Fruit fly (Drosophila melanogaster) whole organism, embryonic: ENCODE measurements around the gene CG31883.

ENCODE experiments used
- Ada2b ChIP-seq: fragments of 200-800 bp; sonication (Bioruptor generic); IDR thresholded peaks from 2 replicates; pipeline ENCODE4 v1.3.6; 2022; ENCODE audit warnings: missing biosample characterization, missing genetic modification characterization
- Asciz ChIP-seq: fragments of 200-800 bp; sonication (Bioruptor generic); optimal IDR thresholded peaks from 2 replicates; lab custom pipeline; 2017; ENCODE audit warnings: missing biosample characterization, mild to moderate bottlenecking, missing genetic modification characterization, missing genetic modification reagents
- CG1024 ChIP-seq: fragments of 200-800 bp; sonication (Bioruptor generic); IDR thresholded peaks from 2 replicates; pipeline ENCODE4 v1.3.6; 2022; ENCODE audit warnings: missing biosample characterization, missing genetic modification characterization
- CG10431 ChIP-seq: fragments of 200-800 bp; sonication (Bioruptor generic); optimal IDR thresholded peaks from 3 replicates; lab custom pipeline; 2018; ENCODE audit warnings: missing biosample characterization, mild to moderate bottlenecking, missing genetic modification characterization
- CG12299 ChIP-seq: fragments of 200-800 bp; sonication (Bioruptor generic); optimal IDR thresholded peaks from 2 replicates; lab custom pipeline; 2018; ENCODE audit warnings: missing biosample characterization, mild to moderate bottlenecking, missing genetic modification characterization
- CG13287 ChIP-seq: fragments of 200-800 bp; sonication (Bioruptor generic); IDR thresholded peaks from 2 replicates; pipeline ENCODE4 v1.3.6; 2022; ENCODE audit warnings: missing biosample characterization, missing genetic modification characterization; ENCODE audit not compliant: partially characterized antibody
- CG14710 ChIP-seq: fragments of 200-800 bp; sonication (Bioruptor generic); optimal IDR thresholded peaks from 3 replicates; lab custom pipeline; 2019; ENCODE audit warnings: missing biosample characterization, mild to moderate bottlenecking, missing genetic modification characterization, moderate library complexity
- CG15601 ChIP-seq: fragments of 200-800 bp; sonication (Bioruptor generic); optimal IDR thresholded peaks from 3 replicates; lab custom pipeline; 2019; ENCODE audit warnings: missing biosample characterization, mild to moderate bottlenecking, missing genetic modification characterization, moderate library complexity
- CG15696 ChIP-seq: fragments of 200-800 bp; sonication (Bioruptor generic); optimal IDR thresholded peaks from 2 replicates; lab custom pipeline; 2019; ENCODE audit warnings: missing biosample characterization, mild to moderate bottlenecking, missing genetic modification characterization, moderate library complexity
- CG17385 ChIP-seq: fragments of 200-800 bp; sonication (Bioruptor generic); optimal IDR thresholded peaks from 3 replicates; lab custom pipeline; 2018; ENCODE audit warnings: missing biosample characterization, mild to moderate bottlenecking, missing genetic modification characterization
- CG18262 ChIP-seq: fragments of 200-800 bp; optimal IDR thresholded peaks from 3 replicates; lab custom pipeline; 2019; ENCODE audit warnings: missing biosample characterization, mild to moderate bottlenecking, missing genetic modification characterization, moderate library complexity
- CG33557 ChIP-seq: fragments of 200-800 bp; sonication (Bioruptor generic); optimal IDR thresholded peaks from 2 replicates; lab custom pipeline; 2019; ENCODE audit warnings: missing biosample characterization, mild to moderate bottlenecking, missing genetic modification characterization, moderate library complexity
- CG4282 ChIP-seq: fragments of 200-800 bp; sonication (Bioruptor generic); optimal IDR thresholded peaks from 2 replicates; lab custom pipeline; 2016; ENCODE audit warnings: missing biosample characterization, missing genetic modification characterization
- CG4707 ChIP-seq: fragments of 200-800 bp; sonication (Bioruptor generic); optimal IDR thresholded peaks from 2 replicates; lab custom pipeline; 2018; ENCODE audit warnings: missing biosample characterization, mild to moderate bottlenecking, missing genetic modification characterization, moderate library complexity
- CG6765 ChIP-seq: fragments of 200-800 bp; sonication (Bioruptor generic); optimal IDR thresholded peaks from 3 replicates; lab custom pipeline; 2017; ENCODE audit warnings: missing biosample characterization, mild to moderate bottlenecking, missing genetic modification characterization
- CG7786 ChIP-seq: fragments of 200-800 bp; sonication (Bioruptor generic); optimal IDR thresholded peaks from 2 replicates; lab custom pipeline; 2016; ENCODE audit warnings: missing biosample characterization, missing genetic modification characterization
- CG7963 ChIP-seq: fragments of 200-800 bp; sonication (Bioruptor generic); IDR thresholded peaks from 3 replicates; pipeline ENCODE4 v1.3.6; 2022; ENCODE audit warnings: missing biosample characterization, missing genetic modification characterization; ENCODE audit not compliant: partially characterized antibody
- CHES-1-like ChIP-seq: fragments of 200-800 bp; sonication (Bioruptor generic); optimal IDR thresholded peaks from 2 replicates; lab custom pipeline; 2016; ENCODE audit warnings: missing biosample characterization, missing genetic modification characterization
- CTCF ChIP-seq: fragments of 200-800 bp; sonication (Bioruptor generic); optimal IDR thresholded peaks from 2 replicates; lab custom pipeline; 2017; ENCODE audit warnings: missing biosample characterization, mild to moderate bottlenecking, missing genetic modification characterization, moderate library complexity
- D19A ChIP-seq: fragments of 200-800 bp; optimal IDR thresholded peaks from 3 replicates; lab custom pipeline; 2019; ENCODE audit warnings: missing biosample characterization, mild to moderate bottlenecking, missing genetic modification characterization, moderate library complexity
- D19B ChIP-seq: fragments of 200-800 bp; sonication (Bioruptor generic); optimal IDR thresholded peaks from 2 replicates; lab custom pipeline; 2017; ENCODE audit warnings: missing biosample characterization, mild to moderate bottlenecking, missing genetic modification characterization
- Doc3 ChIP-seq: fragments of 200-800 bp; sonication (Bioruptor generic); IDR thresholded peaks from 3 replicates; pipeline ENCODE4 v1.3.6; 2022; ENCODE audit warnings: missing biosample characterization, missing genetic modification characterization; ENCODE audit not compliant: partially characterized antibody
- E2f1 ChIP-seq: fragments of 200-800 bp; sonication (Bioruptor generic); IDR thresholded peaks from 2 replicates; pipeline ENCODE4 v1.3.6; 2022; ENCODE audit warnings: missing biosample characterization, missing genetic modification characterization
- Gug ChIP-seq: fragments of 200-800 bp; sonication (Bioruptor generic); IDR thresholded peaks from 4 replicates; pipeline ENCODE4 v1.3.6; 2022; ENCODE audit warnings: missing biosample characterization, missing genetic modification characterization
- HLH3B ChIP-seq: fragments of 200-800 bp; sonication (Bioruptor generic); IDR thresholded peaks from 2 replicates; pipeline ENCODE4 v1.3.6; 2022; ENCODE audit warnings: missing biosample characterization, missing genetic modification characterization
- Hey ChIP-seq: fragments of 200-800 bp; sonication (Bioruptor generic); optimal IDR thresholded peaks from 3 replicates; lab custom pipeline; 2018; ENCODE audit warnings: missing biosample characterization, mild to moderate bottlenecking, missing genetic modification characterization
- HmgZ ChIP-seq: fragments of 200-800 bp; sonication (Bioruptor generic); optimal IDR thresholded peaks from 2 replicates; lab custom pipeline; 2018; ENCODE audit warnings: missing biosample characterization, mild to moderate bottlenecking, missing genetic modification characterization
- Jarid2 ChIP-seq: fragments of 200-800 bp; sonication (Bioruptor generic); optimal IDR thresholded peaks from 3 replicates; lab custom pipeline; 2017; ENCODE audit warnings: mild to moderate bottlenecking, missing biosample characterization, missing genetic modification reagents, missing genetic modification characterization
- Poxn ChIP-seq: fragments of 200-800 bp; sonication (Bioruptor generic); IDR thresholded peaks from 2 replicates; pipeline ENCODE4 v1.3.6; 2022; ENCODE audit warnings: missing biosample characterization, missing genetic modification characterization
- Rx ChIP-seq: fragments of 200-800 bp; sonication (Bioruptor generic); IDR thresholded peaks from 2 replicates; pipeline ENCODE4 v1.3.6; 2022; ENCODE audit warnings: missing biosample characterization, missing genetic modification characterization
- Side ChIP-seq: fragments of 200-800 bp; sonication (Bioruptor generic); optimal IDR thresholded peaks from 2 replicates; lab custom pipeline; 2016; ENCODE audit warnings: missing biosample characterization, missing genetic modification characterization
- Sry-δ ChIP-seq: fragments of 200-800 bp; sonication (Bioruptor generic); optimal IDR thresholded peaks from 2 replicates; lab custom pipeline; 2016; ENCODE audit warnings: missing biosample characterization, missing genetic modification characterization
- Taf1 ChIP-seq: fragments of 200-800 bp; sonication (Bioruptor generic); IDR thresholded peaks from 2 replicates; pipeline ENCODE4 v1.3.6; 2022; ENCODE audit warnings: missing biosample characterization, missing genetic modification characterization
- ase ChIP-seq: fragments of 200-800 bp; sonication (Bioruptor generic); IDR thresholded peaks from 3 replicates; pipeline ENCODE4 v1.3.6; 2022; ENCODE audit warnings: missing biosample characterization, missing genetic modification characterization
- crp ChIP-seq, 2 experiments: fragments of 200-800 bp; sonication (Bioruptor generic); optimal IDR thresholded peaks; 2 replicates in 1 of 2; 3 replicates in 1 of 2; lab custom pipeline; 2017; ENCODE audit warnings: missing biosample characterization in 2 of 2, missing genetic modification characterization in 2 of 2, mild to moderate bottlenecking in 1 of 2, moderate library complexity in 1 of 2
- da ChIP-seq: fragments of 200-800 bp; sonication (Bioruptor generic); optimal IDR thresholded peaks from 2 replicates; lab custom pipeline; 2016; ENCODE audit warnings: missing biosample characterization, missing genetic modification characterization
- dmrt11E ChIP-seq: fragments of 200-800 bp; sonication (Bioruptor generic); optimal IDR thresholded peaks from 3 replicates; lab custom pipeline; 2018; ENCODE audit warnings: missing biosample characterization, mild to moderate bottlenecking, missing genetic modification characterization, moderate library complexity
- esg ChIP-seq: fragments of 200-800 bp; sonication (Bioruptor generic); conservative IDR thresholded peaks from 2 replicates; pipeline ENCODE4 v1.3.6; 2022; ENCODE audit warnings: missing biosample characterization, missing genetic modification characterization
- eyg ChIP-seq: fragments of 200-800 bp; sonication (Bioruptor generic); optimal IDR thresholded peaks from 3 replicates; lab custom pipeline; 2016; ENCODE audit warnings: missing biosample characterization, missing genetic modification characterization
- ftz-f1 ChIP-seq: fragments of 200-800 bp; sonication (Bioruptor generic); optimal IDR thresholded peaks from 2 replicates; lab custom pipeline; 2016; ENCODE audit warnings: missing biosample characterization, missing genetic modification characterization
- kay ChIP-seq: fragments of 200-800 bp; sonication (Bioruptor generic); optimal IDR thresholded peaks from 2 replicates; lab custom pipeline; 2016; ENCODE audit warnings: missing biosample characterization, missing genetic modification characterization
- lola ChIP-seq, 3 experiments: fragments of >200 bp in 2 of 3; fragments of 200-800 bp in 1 of 3; sonication (Bioruptor generic) in 1 of 3; optimal IDR thresholded peaks; 2 replicates each; lab custom pipeline; 2017 to 2019; ENCODE audit warnings: missing biosample characterization in 3 of 3, missing genetic modification characterization in 3 of 3, mild to moderate bottlenecking in 1 of 3, moderate library complexity in 1 of 3
- luna ChIP-seq: fragments of 200-800 bp; sonication (Bioruptor generic); optimal IDR thresholded peaks from 2 replicates; lab custom pipeline; 2016; ENCODE audit warnings: missing biosample characterization, missing genetic modification characterization
- nerfin-1 ChIP-seq: fragments of 200-800 bp; sonication (Bioruptor generic); optimal IDR thresholded peaks from 3 replicates; lab custom pipeline; 2019; ENCODE audit warnings: missing biosample characterization, mild to moderate bottlenecking, missing genetic modification characterization, moderate library complexity
- pb ChIP-seq: fragments of 200-800 bp; sonication (Bioruptor generic); optimal IDR thresholded peaks from 3 replicates; lab custom pipeline; 2016; ENCODE audit warnings: missing biosample characterization, missing genetic modification characterization
- ro ChIP-seq: fragments of 200-800 bp; sonication (Bioruptor generic); IDR thresholded peaks from 2 replicates; pipeline ENCODE4 v1.3.6; 2022; ENCODE audit warnings: missing biosample characterization, missing genetic modification characterization
- sc ChIP-seq, 3 experiments: fragments of >200 bp in 2 of 3; fragments of 200-800 bp in 1 of 3; sonication (Bioruptor generic) in 1 of 3; optimal IDR thresholded peaks; 2 replicates in 2 of 3; 3 replicates in 1 of 3; lab custom pipeline; 2017; ENCODE audit warnings: mild to moderate bottlenecking in 1 of 3, missing biosample characterization in 1 of 3, missing genetic modification characterization in 1 of 3, missing genetic modification reagents in 1 of 3
- stc ChIP-seq: fragments of 200-800 bp; sonication (Bioruptor generic); IDR thresholded peaks from 2 replicates; pipeline ENCODE4 v1.3.6; 2022; ENCODE audit warnings: missing biosample characterization, missing genetic modification characterization
- tgo ChIP-seq: fragments of 200-800 bp; sonication (Bioruptor generic); IDR thresholded peaks from 3 replicates; pipeline ENCODE4 v1.3.6; 2022; ENCODE audit warnings: missing biosample characterization, missing genetic modification characterization
- vvl ChIP-seq: fragments of 200-800 bp; sonication (Bioruptor generic); IDR thresholded peaks from 2 replicates; pipeline ENCODE4 v1.3.6; 2022; ENCODE audit warnings: missing biosample characterization, missing genetic modification characterization

Gene CG31883

DNA sequence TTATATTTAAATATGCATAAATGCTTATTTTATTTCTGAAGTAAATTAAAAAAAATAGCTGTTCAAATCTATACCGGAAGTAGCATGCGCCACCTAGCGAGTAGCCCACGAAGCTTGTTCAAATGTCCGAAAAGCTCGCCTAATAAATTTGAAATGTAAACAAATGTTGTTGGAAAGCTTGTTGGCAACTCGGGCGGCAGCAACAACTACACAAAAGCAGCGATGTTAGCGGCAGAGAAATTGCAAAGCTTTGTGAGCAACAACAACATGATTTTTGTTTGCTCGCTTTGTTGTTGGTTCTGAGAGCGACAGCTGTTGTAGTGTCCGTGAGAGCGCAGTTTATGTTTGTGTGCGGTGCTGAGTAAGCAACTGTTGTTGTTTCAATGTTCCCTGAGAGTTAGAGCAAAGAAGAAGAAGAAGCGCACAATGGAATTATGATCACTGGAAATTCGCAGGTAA lies 39.1 kb downstream of the CG31883 start (continued):
- peak; percentile 95 for TF ChIP-seq CG1024 (GFP tag; lab: Robert Waterston, UW)
- peak; percentile 95 for TF ChIP-seq eyg (GFP tag; lab: Kevin White, UChicago)
- TF ChIP-seq CG7963 (GFP tag; lab: Robert Waterston, UW), result no peak
- TF ChIP-seq nerfin-1 (tag; lab: Kevin White, UChicago), result peak; percentile 95
- peak; percentile 82 for TF ChIP-seq CG4282 (GFP tag; lab: Kevin White, UChicago)
- peak; percentile 96 for TF ChIP-seq ase (GFP tag; lab: Robert Waterston, UW)
- TF ChIP-seq CG14710 (tag; lab: Kevin White, UChicago), result peak; percentile 88
- TF ChIP-seq CG33557, result peak; percentile 81
- peak; percentile 99 for TF ChIP-seq CG17385
- TF ChIP-seq Jarid2 (GFP tag; lab: Kevin White, UChicago), result peak; percentile 96
- peak; percentile 99 for TF ChIP-seq vvl (GFP tag; lab: Robert Waterston, UW)
- TF ChIP-seq Gug (GFP tag; lab: Robert Waterston, UW), result peak; percentile 65; the same call in 3 of the 4 replicates
- TF ChIP-seq ftz-f1 (GFP tag; lab: Kevin White, UChicago), result peak; percentile 93
- TF ChIP-seq CG6765 (GFP tag; lab: Kevin White, UChicago), result peak; percentile 100
- TF ChIP-seq CG15696 (tag; lab: Kevin White, UChicago), result peak; percentile 26
- peak; percentile 99 for TF ChIP-seq CG12299 (tag; lab: Kevin White, UChicago)
- peak; percentile 97 for TF ChIP-seq CG15601 (tag; lab: Kevin White, UChicago)
- peak; percentile 96 for TF ChIP-seq pb (GFP tag; lab: Kevin White, UChicago)
- peak; percentile 95 for TF ChIP-seq HLH3B (GFP tag; lab: Robert Waterston, UW)
- peak in 1 of 3 experiments; percentile 65 for TF ChIP-seq lola (GFP tag; optimal IDR thresholded peaks at IDR 0.05; lab: Kevin White, UChicago)
- TF ChIP-seq kay, result peak; percentile 65
- TF ChIP-seq dmrt11E (tag; lab: Kevin White, UChicago), result peak; percentile 44
- TF ChIP-seq D19B (GFP tag; lab: Kevin White, UChicago), result peak; percentile 94
- peak; percentile 62 for TF ChIP-seq Sry-δ (GFP tag; lab: Kevin White, UChicago)
- peak; percentile 92 for TF ChIP-seq da (GFP tag; lab: Kevin White, UChicago)
- peak; percentile 97 for TF ChIP-seq Hey (tag; lab: Kevin White, UChicago)
- peak; percentile 96 for TF ChIP-seq CTCF
- peak; percentile 89 for TF ChIP-seq D19A
- peak; percentile 65 for TF ChIP-seq CG13287 (GFP tag; lab: Robert Waterston, UW)
- TF ChIP-seq Asciz (GFP tag; lab: Kevin White, UChicago), result peak; percentile 100
- peak; percentile 98 for TF ChIP-seq stc (GFP tag; lab: Robert Waterston, UW)
- peak; percentile 99 for TF ChIP-seq CG4707
- TF ChIP-seq luna (GFP tag; lab: Kevin White, UChicago), result peak; percentile 95
- peak; percentile 95 for TF ChIP-seq Rx
- TF ChIP-seq CG7786 (GFP tag; lab: Kevin White, UChicago), result peak; percentile 74
- TF ChIP-seq tgo, result peak; percentile 91
- peak; percentile 95 for TF ChIP-seq E2f1 (GFP tag; lab: Robert Waterston, UW)
- TF ChIP-seq Side (GFP tag; lab: Kevin White, UChicago), result peak; percentile 97
- peak in 1 of 2 experiments; percentile 70 for TF ChIP-seq crp (GFP tag; optimal IDR thresholded peaks at IDR 0.05; lab: Kevin White, UChicago)
- peak; percentile 97 for TF ChIP-seq CHES-1-like
- peak; percentile 91 for TF ChIP-seq CG18262
- peak; percentile 72; the same call in 1 of the 2 replicates for TF ChIP-seq Poxn
- peak; percentile 72; the same call in 1 of the 2 replicates for TF ChIP-seq ro
- no peak for TF ChIP-seq sc (optimal IDR thresholded peaks at IDR 0.05; lab: Kevin White, UChicago)
- TF ChIP-seq sc (GFP tag; optimal IDR thresholded peaks at IDR 0.05; lab: Kevin White, UChicago), result peak; percentile 96
- peak; percentile 70 for TF ChIP-seq Taf1 (GFP tag; lab: Robert Waterston, UW)
- TF ChIP-seq CG10431 (GFP tag; lab: Kevin White, UChicago), result peak; percentile 99
- TF ChIP-seq Ada2b (GFP tag; lab: Robert Waterston, UW), result peak; percentile 88; the same call in 1 of the 2 replicates
- TF ChIP-seq Doc3 (GFP tag; lab: Robert Waterston, UW), result no peak
- TF ChIP-seq esg (GFP tag; lab: Robert Waterston, UW), result peak; percentile 64
- peak; percentile 98 for TF ChIP-seq HmgZ (tag; lab: Kevin White, UChicago)
